Fruit fly (Drosophila melanogaster) whole organism, pupa: ENCODE data around the gene Sdhaf3.

Experiments
- CG13204 ChIP-seq: fragments of 200-800 bp; sonication (Bioruptor generic); optimal IDR thresholded peaks from 2 replicates; lab custom pipeline; 2018; ENCODE audit warnings: missing biosample characterization, mild to moderate bottlenecking, missing genetic modification characterization, moderate library complexity
- CG32121 ChIP-seq: fragments of 200-800 bp; sonication (Bioruptor generic); IDR thresholded peaks from 2 replicates; pipeline ENCODE4 v1.3.6; 2022; ENCODE audit warnings: missing biosample characterization, missing genetic modification characterization
- CG8159 ChIP-seq: fragments of 200-800 bp; sonication (Bioruptor generic); optimal IDR thresholded peaks from 3 replicates; lab custom pipeline; 2018; ENCODE audit warnings: missing biosample characterization, mild to moderate bottlenecking, missing genetic modification characterization, moderate library complexity

DNA sequence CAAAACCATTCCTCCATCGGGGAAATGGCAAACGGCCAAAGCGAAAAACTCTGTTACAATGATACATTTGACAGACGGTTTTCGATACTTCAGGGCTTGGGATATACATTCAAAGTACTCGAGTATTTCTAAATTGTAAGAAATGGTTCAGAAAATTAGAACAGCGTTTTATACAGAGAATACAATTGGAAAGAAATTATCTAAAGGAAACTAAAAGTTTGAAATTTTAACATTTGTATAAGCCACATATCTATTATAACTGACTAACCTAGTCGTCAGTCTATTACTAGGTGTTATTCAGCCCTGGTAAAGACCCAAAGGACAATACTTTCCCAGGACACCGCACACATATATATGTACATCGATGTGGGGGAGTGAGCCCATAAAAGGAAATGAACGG lies 5.8 kb downstream of the Sdhaf3 start:
- TF ChIP-seq CG13204 (GFP tag; lab: Kevin White, UChicago) (no peak), CG32121 (GFP tag; lab: Robert Waterston, UW) (no peak), CG8159 (no peak)
